Worm (Caenorhabditis elegans) whole organism, L2 larva: ENCODE results near the gene str-2.

ENCODE experiments used
- F13H6.1 ChIP-seq: sonication (generic microtip); optimal IDR thresholded peaks from 2 replicates; lab custom pipeline; 2016; ENCODE audit warnings: missing genetic modification characterization, missing compliant biosample characterization
- Y55F3AM.14 ChIP-seq: fragments of 200-800 bp; sonication (Bioruptor generic); optimal IDR thresholded peaks from 2 replicates; lab custom pipeline; 2018; ENCODE audit warnings: mild to moderate bottlenecking, missing genetic modification characterization, missing compliant biosample characterization
- alr-1 ChIP-seq: fragments of 150-350 bp; optimal IDR thresholded peaks from 2 replicates; lab custom pipeline; 2014; ENCODE audit warnings: missing biosample characterization, missing genetic modification characterization
- ama-1 ChIP-seq: fragments of 150-350 bp; optimal IDR thresholded peaks from 2 replicates; lab custom pipeline; 2018; ENCODE audit warnings: inconsistent platforms
- blmp-1 ChIP-seq: sonication (generic microtip); optimal IDR thresholded peaks from 2 replicates; lab custom pipeline; 2017; ENCODE audit warnings: missing genetic modification characterization, mild to moderate bottlenecking, missing compliant biosample characterization, antibody characterized with exemption, moderate library complexity; ENCODE audit not compliant: insufficient read depth
- ceh-82 ChIP-seq: fragments of 150-350 bp; optimal IDR thresholded peaks from 2 replicates; lab custom pipeline; 2014; ENCODE audit warnings: missing biosample characterization, missing genetic modification characterization
- crh-2 ChIP-seq: sonication (generic microtip); optimal IDR thresholded peaks from 2 replicates; lab custom pipeline; 2017; ENCODE audit warnings: missing biosample characterization, missing genetic modification characterization
- dmd-4 ChIP-seq: sonication (generic microtip); optimal IDR thresholded peaks from 2 replicates; lab custom pipeline; 2017; ENCODE audit warnings: missing biosample characterization, missing genetic modification characterization
- egl-27 ChIP-seq: sonication (generic microtip); optimal IDR thresholded peaks from 3 replicates; lab custom pipeline; 2017; ENCODE audit warnings: missing biosample characterization, missing genetic modification reagents, missing genetic modification characterization
- elt-1 ChIP-seq: fragments of 150-350 bp; optimal IDR thresholded peaks from 2 replicates; lab custom pipeline; 2014; ENCODE audit warnings: missing biosample characterization, missing genetic modification characterization
- fos-1 ChIP-seq: fragments of 150-350 bp; optimal IDR thresholded peaks from 2 replicates; lab custom pipeline; 2014; ENCODE audit warnings: missing biosample characterization, missing genetic modification characterization
- gmeb-1 ChIP-seq: fragments of 150-350 bp; optimal IDR thresholded peaks from 2 replicates; lab custom pipeline; 2014; ENCODE audit warnings: missing biosample characterization, missing genetic modification characterization
- lin-11 ChIP-seq: fragments of 150-350 bp; sonication (generic microtip); optimal IDR thresholded peaks from 2 replicates; lab custom pipeline; 2014; ENCODE audit warnings: missing biosample characterization, missing genetic modification characterization, inconsistent platforms, mixed read lengths
- lin-13 ChIP-seq: fragments of 150-350 bp; optimal IDR thresholded peaks from 2 replicates; lab custom pipeline; 2014; ENCODE audit warnings: missing biosample characterization, missing genetic modification reagents, missing genetic modification characterization
- lin-39 ChIP-seq: fragments of 150-350 bp; optimal IDR thresholded peaks from 2 replicates; lab custom pipeline; 2014; ENCODE audit warnings: missing biosample characterization, missing genetic modification reagents, missing genetic modification characterization
- lsy-2 ChIP-seq, 2 experiments: fragments of 150-350 bp in 1 of 2; sonication (generic microtip) in 1 of 2; optimal IDR thresholded peaks; 2 replicates each; lab custom pipeline; 2014 to 2017; ENCODE audit warnings: missing biosample characterization in 2 of 2, missing genetic modification characterization in 2 of 2
- mab-5 ChIP-seq: fragments of 150-350 bp; optimal IDR thresholded peaks from 2 replicates; lab custom pipeline; 2014; ENCODE audit warnings: missing biosample characterization, missing genetic modification characterization
- mbf-1 ChIP-seq: sonication (generic microtip); optimal IDR thresholded peaks from 2 replicates; lab custom pipeline; 2017; ENCODE audit warnings: missing biosample characterization, missing genetic modification characterization
- mdl-1 ChIP-seq, 2 experiments: fragments of 150-350 bp in 1 of 2; sonication (generic microtip) in 1 of 2; optimal IDR thresholded peaks; 2 replicates each; lab custom pipeline; 2017; ENCODE audit warnings: missing biosample characterization in 2 of 2, missing genetic modification characterization in 2 of 2
- nhr-10 ChIP-seq: sonication (generic microtip); optimal IDR thresholded peaks from 2 replicates; lab custom pipeline; 2017; ENCODE audit warnings: missing biosample characterization, missing genetic modification characterization
- nhr-11 ChIP-seq: fragments of 150-350 bp; optimal IDR thresholded peaks from 2 replicates; lab custom pipeline; 2014; ENCODE audit warnings: missing biosample characterization, missing genetic modification characterization
- nhr-129 ChIP-seq: fragments of 150-350 bp; optimal IDR thresholded peaks from 2 replicates; lab custom pipeline; 2014; ENCODE audit warnings: missing biosample characterization, missing genetic modification characterization
- nhr-21 ChIP-seq: fragments of 150-350 bp; optimal IDR thresholded peaks from 2 replicates; lab custom pipeline; 2014; ENCODE audit warnings: missing biosample characterization, missing genetic modification characterization
- nhr-23 ChIP-seq: fragments of 150-350 bp; optimal IDR thresholded peaks from 2 replicates; lab custom pipeline; 2014; ENCODE audit warnings: missing biosample characterization, missing genetic modification reagents, missing genetic modification characterization
- nhr-237 ChIP-seq: fragments of 150-350 bp; optimal IDR thresholded peaks from 2 replicates; lab custom pipeline; 2014; ENCODE audit warnings: missing biosample characterization, missing genetic modification characterization
- nhr-25 ChIP-seq: fragments of 150-350 bp; sonication (generic microtip); optimal IDR thresholded peaks from 3 replicates; lab custom pipeline; 2014; ENCODE audit warnings: missing biosample characterization, missing genetic modification characterization
- nhr-6 ChIP-seq: fragments of 150-350 bp; optimal IDR thresholded peaks from 2 replicates; lab custom pipeline; 2014; ENCODE audit warnings: missing biosample characterization, missing genetic modification characterization
- nhr-77 ChIP-seq: fragments of 150-350 bp; optimal IDR thresholded peaks from 2 replicates; lab custom pipeline; 2014; ENCODE audit warnings: missing biosample characterization, missing genetic modification characterization
- sem-4 ChIP-seq: fragments of 150-350 bp; optimal IDR thresholded peaks from 2 replicates; lab custom pipeline; 2014; ENCODE audit warnings: missing biosample characterization, missing genetic modification reagents, missing genetic modification characterization
- skn-1 ChIP-seq: sonication (generic microtip); optimal IDR thresholded peaks from 2 replicates; lab custom pipeline; 2017; ENCODE audit warnings: missing biosample characterization, missing genetic modification characterization
- sma-9 ChIP-seq, 2 experiments: fragments of 150-350 bp in 1 of 2; sonication (generic microtip) in 1 of 2; optimal IDR thresholded peaks; 2 replicates each; lab custom pipeline; 2014 to 2016; ENCODE audit warnings: missing genetic modification characterization in 2 of 2, mild to moderate bottlenecking in 1 of 2, missing biosample characterization in 1 of 2, missing compliant biosample characterization in 1 of 2, missing genetic modification reagents in 1 of 2, moderate library complexity in 1 of 2
- unc-39 ChIP-seq: fragments of 150-350 bp; optimal IDR thresholded peaks from 2 replicates; lab custom pipeline; 2014; ENCODE audit warnings: missing biosample characterization, missing genetic modification characterization
- unc-62 ChIP-seq: fragments of 150-350 bp; optimal IDR thresholded peaks from 2 replicates; lab custom pipeline; 2014; ENCODE audit warnings: missing biosample characterization, missing genetic modification reagents, missing genetic modification characterization
- zag-1 ChIP-seq: fragments of 150-350 bp; optimal IDR thresholded peaks from 2 replicates; lab custom pipeline; 2014; ENCODE audit warnings: missing biosample characterization, missing genetic modification characterization
- ztf-1 ChIP-seq: fragments of 200-800 bp; sonication (Bioruptor generic); conservative IDR thresholded peaks from 2 replicates; pipeline ENCODE4 v1.3.6; 2022; ENCODE audit warnings: missing genetic modification characterization, missing compliant biosample characterization
- ztf-11 ChIP-seq: sonication (generic microtip); optimal IDR thresholded peaks from 2 replicates; lab custom pipeline; 2017; ENCODE audit warnings: missing biosample characterization, missing genetic modification characterization
- ztf-4 ChIP-seq: fragments of 150-350 bp; optimal IDR thresholded peaks from 2 replicates; lab custom pipeline; 2014; ENCODE audit warnings: missing biosample characterization, missing genetic modification characterization

Gene str-2

DNA sequence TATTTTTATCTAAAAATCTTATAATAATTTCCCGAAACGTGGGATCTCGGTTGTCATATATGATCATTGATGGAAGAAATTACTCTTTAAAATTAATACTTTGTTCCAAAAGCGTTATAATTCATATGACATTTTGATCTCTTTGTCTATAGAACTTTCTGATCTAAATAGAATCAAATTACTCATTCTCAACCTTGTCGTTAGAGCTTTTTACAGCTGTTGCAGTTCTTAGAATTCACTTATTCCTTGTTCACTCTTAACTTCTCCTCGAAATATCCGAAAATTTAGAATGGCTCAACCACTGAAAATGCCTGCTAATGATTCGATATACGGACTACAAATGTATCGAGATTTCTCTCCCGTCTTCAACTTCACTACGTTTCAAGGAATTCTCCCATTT lies 12.9 kb downstream of the str-2 start, which contains the start of gene sru-29:
Gene sru-29, plus strand, starts transcription at position 301 of the 400 bp plus-strand sequence.
- no peak for TF ChIP-seq nhr-10 (tag; lab: Kevin White, UChicago)
- TF ChIP-seq nhr-77 (tag; lab: Kevin White, UChicago) = no peak
- no peak for TF ChIP-seq Y55F3AM.14
- no peak for TF ChIP-seq nhr-6 (tag; lab: Kevin White, UChicago)
- no peak for TF ChIP-seq nhr-23 (tag; lab: Kevin White, UChicago)
- no peak for TF ChIP-seq crh-2
- TF ChIP-seq egl-27 = no peak
- no peak for TF ChIP-seq sma-9 (GFP tag; optimal IDR thresholded peaks at IDR 0.05; lab: Kevin White, UChicago)
- no peak for TF ChIP-seq sma-9 (tag; optimal IDR thresholded peaks at IDR 0.05; lab: Kevin White, UChicago)
- TF ChIP-seq F13H6.1 (tag; lab: Kevin White, UChicago) = no peak
- TF ChIP-seq ztf-4 (tag; lab: Kevin White, UChicago) = no peak
- no peak for TF ChIP-seq nhr-21 (tag; lab: Kevin White, UChicago)

DNA sequence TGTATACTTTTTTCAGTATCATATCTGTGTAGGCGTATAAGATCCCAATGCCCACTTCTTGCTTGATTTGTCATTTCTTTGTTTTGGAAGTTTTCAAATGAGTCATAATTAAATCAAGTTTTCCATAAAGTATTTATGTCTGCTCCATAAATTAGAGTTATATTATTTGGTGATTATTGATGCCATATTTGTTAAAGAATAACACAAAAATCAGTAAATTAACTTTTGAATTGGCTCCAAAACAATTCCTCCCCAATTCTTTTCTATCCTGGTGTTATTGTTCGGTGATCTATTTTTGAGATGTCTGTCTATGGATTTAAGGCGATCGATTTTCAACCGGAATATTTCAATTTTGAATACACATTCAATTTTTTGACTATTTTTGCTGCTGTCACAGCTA lies 18.9 kb downstream of the str-2 start, which contains the start of gene sru-37:
Gene sru-37, plus strand, starts transcription at position 301 of the 400 bp plus-strand sequence.
- TF ChIP-seq gmeb-1 (tag; lab: Kevin White, UChicago) = no peak
- no peak for TF ChIP-seq lin-39 (tag; lab: Kevin White, UChicago)
- no peak for TF ChIP-seq ceh-82 (tag; lab: Kevin White, UChicago)
- TF ChIP-seq nhr-237 = no peak
- no peak for TF ChIP-seq lin-11 (tag; lab: Kevin White, UChicago)
- no peak for TF ChIP-seq nhr-11 (tag; lab: Kevin White, UChicago)
- no peak for TF ChIP-seq dmd-4 (tag; lab: Kevin White, UChicago)
- TF ChIP-seq lin-13 = no peak
- TF ChIP-seq mab-5 (tag; lab: Kevin White, UChicago) = no peak
- no peak for TF ChIP-seq mbf-1 (tag; lab: Kevin White, UChicago)
- TF ChIP-seq egl-27 = no peak
- TF ChIP-seq zag-1 = no peak
- TF ChIP-seq unc-39 = no peak
- TF ChIP-seq elt-1 (tag; lab: Kevin White, UChicago) = no peak

DNA sequence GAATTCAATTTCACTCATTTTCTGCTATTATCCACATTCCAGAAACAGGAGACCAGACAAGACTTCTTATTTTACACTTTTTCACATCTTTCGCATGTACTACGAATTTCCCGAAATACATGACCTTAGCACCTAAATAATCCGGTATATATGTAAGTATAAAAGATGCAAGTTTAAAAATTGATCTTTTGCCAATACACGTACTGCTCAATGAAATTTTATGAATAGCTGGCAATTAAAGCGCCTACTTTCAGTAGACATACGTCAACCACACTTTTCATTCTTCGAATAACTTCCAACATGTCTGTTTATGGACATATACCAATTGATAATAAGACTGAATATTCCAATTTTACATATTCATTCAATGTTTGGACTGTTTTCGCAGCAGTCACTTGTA lies 20.9 kb downstream of the str-2 start, which contains the start of gene sru-39:
Gene sru-39, plus strand, starts transcription at position 301 of the 400 bp plus-strand sequence.
- no peak for TF ChIP-seq nhr-10 (tag; lab: Kevin White, UChicago)
- no peak for TF ChIP-seq nhr-25 (tag; lab: Kevin White, UChicago)
- no peak for TF ChIP-seq lin-11 (tag; lab: Kevin White, UChicago)
- no peak for TF ChIP-seq mab-5 (tag; lab: Kevin White, UChicago)
- no peak for TF ChIP-seq nhr-129 (tag; lab: Kevin White, UChicago)
- no peak for TF ChIP-seq blmp-1 (tag; lab: Kevin White, UChicago)
- no peak for TF ChIP-seq sma-9 (GFP tag; optimal IDR thresholded peaks at IDR 0.05; lab: Kevin White, UChicago)
- no peak for TF ChIP-seq sma-9 (tag; optimal IDR thresholded peaks at IDR 0.05; lab: Kevin White, UChicago)
- no peak for TF ChIP-seq skn-1 (tag; lab: Kevin White, UChicago)
- TF ChIP-seq fos-1 (tag; lab: Kevin White, UChicago) = no peak
- no peak for TF ChIP-seq zag-1
- no peak for TF ChIP-seq alr-1 (tag; lab: Kevin White, UChicago)
- no peak for TF ChIP-seq unc-62 (GFP tag; lab: Kevin White, UChicago)
- TF ChIP-seq elt-1 (tag; lab: Kevin White, UChicago) = no peak
- no peak for TF ChIP-seq ztf-11
- no peak for TF ChIP-seq ama-1
- TF ChIP-seq ztf-1 (GFP tag; lab: Robert Waterston, UW) = no peak
- TF ChIP-seq nhr-237 = no peak
- no peak for TF ChIP-seq lin-39 (tag; lab: Kevin White, UChicago)
- TF ChIP-seq ceh-82 (tag; lab: Kevin White, UChicago) = no peak

DNA sequence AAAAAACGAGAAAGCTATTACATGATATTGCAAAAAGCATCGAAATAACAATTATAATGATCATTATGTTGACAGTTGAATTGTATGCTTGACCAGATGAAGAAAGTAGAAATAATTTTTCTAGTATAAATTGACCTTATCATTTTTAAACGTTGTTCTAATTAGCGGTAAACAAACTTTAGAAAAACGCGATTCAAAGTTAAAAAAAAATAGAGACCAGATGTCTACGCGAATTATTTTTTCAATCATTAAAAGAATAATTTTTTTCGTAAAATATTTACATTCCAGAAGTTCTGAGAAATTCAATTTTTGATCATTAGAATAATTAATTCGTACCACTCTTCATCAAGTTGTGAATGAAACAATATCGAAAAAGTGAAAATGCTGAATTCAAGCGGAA lies 22.1 kb downstream of the str-2 start, which contains the start of gene F46B6.10:
Gene F46B6.10, minus strand, starts transcription at position 101 of the 400 bp plus-strand sequence.
- TF ChIP-seq lin-13 (no peak), crh-2 (no peak), ceh-82 (tag; lab: Kevin White, UChicago) (no peak), ztf-11 (no peak), nhr-21 (tag; lab: Kevin White, UChicago) (no peak), lsy-2 (tag; optimal IDR thresholded peaks at IDR 0.05; lab: Kevin White, UChicago) (no peak), ama-1 (no peak), F13H6.1 (tag; lab: Kevin White, UChicago) (no peak), zag-1 (no peak), mdl-1 (tag; optimal IDR thresholded peaks at IDR 0.05; lab: Kevin White, UChicago) (no peak), nhr-23 (tag; lab: Kevin White, UChicago) (no peak), nhr-11 (tag; lab: Kevin White, UChicago) (no peak), Y55F3AM.14 (no peak), unc-62 (GFP tag; lab: Kevin White, UChicago) (no peak), sem-4 (tag; lab: Kevin White, UChicago) (no peak), fos-1 (tag; lab: Kevin White, UChicago) (no peak)
- TF ChIP-seq, all 48 proteins: peak for 0
